Worm (Caenorhabditis elegans) whole organism, mixed stage, embryonic: Measurements from ENCODE around the gene B0285.6.

Experiments
- mab-5 ChIP-seq: fragments of 150-350 bp; optimal IDR thresholded peaks from 2 replicates; lab custom pipeline; 2014; ENCODE audit warnings: missing biosample characterization, missing genetic modification characterization
- mep-1 ChIP-seq: fragments of 150-350 bp; optimal IDR thresholded peaks from 2 replicates; lab custom pipeline; 2017; ENCODE audit warnings: missing biosample characterization, missing genetic modification reagents, missing genetic modification characterization, inconsistent platforms
- nhr-76 ChIP-seq: sonication (generic microtip); optimal IDR thresholded peaks from 2 replicates; lab custom pipeline; 2017; ENCODE audit warnings: missing biosample characterization, missing genetic modification characterization

DNA sequence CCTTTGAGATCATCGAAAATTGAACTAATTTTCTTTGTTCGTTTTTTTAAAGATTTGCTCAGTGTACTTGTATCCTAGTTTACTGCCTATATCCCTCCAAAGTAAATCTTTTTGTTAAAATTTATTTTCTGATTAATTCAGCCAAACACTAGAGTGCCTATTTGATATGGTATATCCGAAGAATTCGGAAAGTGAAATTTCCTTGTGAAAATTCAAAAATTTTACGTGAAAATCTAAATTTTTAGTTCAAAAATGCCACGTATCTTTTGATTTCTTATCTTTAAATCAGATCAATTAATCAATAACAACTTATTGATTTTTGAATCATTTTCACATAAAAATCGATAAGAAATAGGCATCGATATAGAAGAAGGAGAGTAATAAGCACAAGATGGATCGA, 48.6 kb downstream of the B0285.6 start, which contains the start of gene R07E5.6:
- TF ChIP-seq mab-5 (no peak), nhr-76 (tag; lab: Kevin White, UChicago) (no peak), mep-1 (no peak)
